Fruit fly (Drosophila melanogaster): ENCODE results near the gene Zcchc7.

- TF ChIP-seq CG8359 (GFP tag; optimal IDR thresholded peaks at IDR 0.05; ENCODE audit: borderline replicate concordance) (no peak), Dad (GFP tag; optimal IDR thresholded peaks at IDR 0.05) (no peak), Sin3A (optimal IDR thresholded peaks at IDR 0.05) (no peak), psq (GFP tag; optimal IDR thresholded peaks at IDR 0.05) (no peak), usp (GFP tag; optimal IDR thresholded peaks at IDR 0.05) (no peak)
Observed at dm6 chr3L:16870723-16871137, 25.5 kb downstream of the Zcchc7 start.

All from whole organism, embryonic.